Worm (Caenorhabditis elegans): Measurements from ENCODE around the gene R13A1.3.

DNA sequence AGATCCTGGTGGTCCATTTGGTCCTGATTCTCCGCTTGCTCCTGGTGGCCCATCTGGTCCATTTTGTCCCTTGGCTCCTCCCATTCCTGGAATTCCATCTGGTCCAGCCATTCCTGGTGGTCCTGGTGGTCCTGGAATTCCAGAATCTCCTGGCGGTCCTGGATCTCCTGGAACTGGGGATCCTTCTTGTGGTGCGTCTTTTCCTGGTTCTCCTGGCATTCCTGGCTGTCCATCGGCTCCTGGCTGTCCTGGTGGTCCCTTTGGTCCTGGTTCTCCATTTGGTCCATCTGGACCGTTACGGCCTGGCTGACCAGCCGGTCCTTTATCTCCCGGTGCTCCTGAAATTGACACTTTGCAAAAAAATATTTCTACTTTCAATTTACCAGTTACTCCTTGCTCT lies 41.8 kb downstream of the R13A1.3 start:
- no peak for TF ChIP-seq snpc-4 (tag; optimal IDR thresholded peaks at IDR 0.05)
- TF ChIP-seq sptf-1 (tag; optimal IDR thresholded peaks at IDR 0.05), result no peak
- no peak for TF ChIP-seq ztf-11 (tag; optimal IDR thresholded peaks at IDR 0.05)
- no peak for TF ChIP-seq drap-1 (GFP tag; optimal IDR thresholded peaks at IDR 0.05)
- TF ChIP-seq elt-1 (tag; optimal IDR thresholded peaks at IDR 0.05; ENCODE audit: borderline replicate concordance, insufficient read depth), result no peak
- TF ChIP-seq ces-1 (GFP tag; optimal IDR thresholded peaks at IDR 0.05), result no peak
- TF ChIP-seq nhr-28 (tag; optimal IDR thresholded peaks at IDR 0.05), result no peak
- TF ChIP-seq nhr-76 (tag; optimal IDR thresholded peaks at IDR 0.05), result no peak
- TF ChIP-seq unc-120 (tag; optimal IDR thresholded peaks at IDR 0.05; ENCODE audit: poor library complexity, severe bottlenecking), result no peak
- TF ChIP-seq nhr-12 (tag; optimal IDR thresholded peaks at IDR 0.05), result no peak
- no peak for TF ChIP-seq pha-4 (tag; optimal IDR thresholded peaks at IDR 0.05)
